Fruit fly (Drosophila melanogaster): ENCODE data around the gene CG9698.

Gene CG9698

dm6 chr3R:30487828-30488227 is 26.7 kb upstream of the CG9698 start, which contains the start of gene Jon99Fii:
TSS of gene Jon99Fii (minus strand) at chr3R:30487928.
- TF ChIP-seq aop (GFP tag; IDR thresholded peaks at IDR 0.05) (no peak), zen2 (GFP tag; IDR thresholded peaks at IDR 0.05; ENCODE audit: partially characterized antibody) (no peak), CG12236 (GFP tag; optimal IDR thresholded peaks at IDR 0.05) (no peak), CG6683 (GFP tag; optimal IDR thresholded peaks at IDR 0.05) (no peak), CG11398 (GFP tag; optimal IDR thresholded peaks at IDR 0.05) (no peak), Dll (GFP tag; IDR thresholded peaks at IDR 0.05; ENCODE audit: partially characterized antibody) (no peak), CG7357 (GFP tag; IDR thresholded peaks at IDR 0.05) (no peak)

dm6 chr3R:30488663-30489062 is 25.9 kb upstream of the CG9698 start, which contains the start of gene Jon99Fi:
TSS of gene Jon99Fi (plus strand) at chr3R:30488963.
- TF ChIP-seq lilli (GFP tag; optimal IDR thresholded peaks at IDR 0.05) (peak; percentile 4), dmrt11E (tag; optimal IDR thresholded peaks at IDR 0.05) (no peak)

dm6 chr3R:30489797-30490196 is 24.8 kb upstream of the CG9698 start, which contains the start of gene PH4alphaSG2:
TSS of gene PH4alphaSG2 (plus strand) at chr3R:30490074.
- TF ChIP-seq wor (GFP tag; IDR thresholded peaks at IDR 0.05) (no peak), lab (GFP tag; optimal IDR thresholded peaks at IDR 0.05) (peak; percentile 71), B-H2 (GFP tag; optimal IDR thresholded peaks at IDR 0.05) (peak; percentile 19), NK7.1 (GFP tag; optimal IDR thresholded peaks at IDR 0.05) (no peak), CG2120 (GFP tag; optimal IDR thresholded peaks at IDR 0.05) (peak; percentile 61), CG11560 (tag; IDR thresholded peaks at IDR 0.05) (no peak), Blimp-1 (GFP tag; optimal IDR thresholded peaks at IDR 0.05) (peak; percentile 11), gem (tag; optimal IDR thresholded peaks at IDR 0.05) (no peak), cwo (GFP tag; optimal IDR thresholded peaks at IDR 0.05) (peak; percentile 1), CG42726 (GFP tag; IDR thresholded peaks at IDR 0.05; ENCODE audit: partially characterized antibody) (no peak), CG11695 (GFP tag; IDR thresholded peaks at IDR 0.05) (no peak), Xrp1 (GFP tag; IDR thresholded peaks at IDR 0.05) (0 out of 2 replicates have a peak, but pooled peaks have one; percentile 25), ATbp (GFP tag; optimal IDR thresholded peaks at IDR 0.05) (peak; percentile 65), Dip2 (GFP tag; IDR thresholded peaks at IDR 0.05) (no peak), Nf-YB (GFP tag; optimal IDR thresholded peaks at IDR 0.05) (no peak), HHEX (GFP tag; optimal IDR thresholded peaks at IDR 0.05) (peak; percentile 5), Bteb2 (GFP tag; optimal IDR thresholded peaks at IDR 0.05) (no peak), CG9727 (GFP tag; optimal IDR thresholded peaks at IDR 0.05) (no peak), shn (GFP tag; optimal IDR thresholded peaks at IDR 0.05) (no peak), CG7786 (GFP tag; optimal IDR thresholded peaks at IDR 0.05) (peak; percentile 34), CG10366 (GFP tag; IDR thresholded peaks at IDR 0.05) (no peak), btn (GFP tag; optimal IDR thresholded peaks at IDR 0.05) (no peak), CG32772 (GFP tag; IDR thresholded peaks at IDR 0.05) (no peak), CG1233 (GFP tag; optimal IDR thresholded peaks at IDR 0.05) (no peak), Hmr (GFP tag; optimal IDR thresholded peaks at IDR 0.05) (peak; percentile 31), sqz (GFP tag; optimal IDR thresholded peaks at IDR 0.05) (no peak), zf30C (GFP tag; optimal IDR thresholded peaks at IDR 0.05) (no peak), CG10267 (tag; optimal IDR thresholded peaks at IDR 0.05) (no peak), CG4707 (GFP tag; optimal IDR thresholded peaks at IDR 0.05) (peak; percentile 8), vnd (GFP tag; IDR thresholded peaks at IDR 0.05; ENCODE audit: partially characterized antibody) (no peak), CG15073 (GFP tag; optimal IDR thresholded peaks at IDR 0.05) (no peak), bcd (GFP tag; optimal IDR thresholded peaks at IDR 0.05) (peak; percentile 13), sc (optimal IDR thresholded peaks at IDR 0.05) (no peak), sc (GFP tag; optimal IDR thresholded peaks at IDR 0.05) (no peak), slou (GFP tag; optimal IDR thresholded peaks at IDR 0.05) (no peak), p53 (GFP tag; optimal IDR thresholded peaks at IDR 0.05) (no peak), CG3838 (GFP tag; optimal IDR thresholded peaks at IDR 0.05) (no peak), CG15514 (GFP tag; optimal IDR thresholded peaks at IDR 0.05) (peak; percentile 29), CG18619 (GFP tag; optimal IDR thresholded peaks at IDR 0.05) (peak; percentile 20)

Data from whole organism, embryonic.